Fruit fly (Drosophila melanogaster) whole organism, embryonic: Measurements from ENCODE around the gene Nagk.

Source experiments
- B-H2 ChIP-seq: fragments of 200-800 bp; sonication (Bioruptor generic); optimal IDR thresholded peaks from 2 replicates; lab custom pipeline; 2018; ENCODE audit warnings: missing biosample characterization, mild to moderate bottlenecking, missing genetic modification characterization
- CG10274 ChIP-seq: fragments of 200-800 bp; sonication (Bioruptor generic); optimal IDR thresholded peaks from 3 replicates; lab custom pipeline; 2017; ENCODE audit warnings: missing biosample characterization, mild to moderate bottlenecking, missing genetic modification characterization
- CG10431 ChIP-seq: fragments of 200-800 bp; sonication (Bioruptor generic); optimal IDR thresholded peaks from 3 replicates; lab custom pipeline; 2018; ENCODE audit warnings: missing biosample characterization, mild to moderate bottlenecking, missing genetic modification characterization
- CG11085 ChIP-seq: fragments of 200-800 bp; sonication (Bioruptor generic); IDR thresholded peaks from 2 replicates; pipeline ENCODE4 v1.3.6; 2022; ENCODE audit warnings: missing biosample characterization, missing genetic modification characterization
- CG11247 ChIP-seq: fragments of 200-800 bp; sonication (Bioruptor generic); IDR thresholded peaks from 2 replicates; pipeline ENCODE4 v1.3.6; 2022; ENCODE audit warnings: missing biosample characterization, missing genetic modification characterization
- CG14441 ChIP-seq: fragments of 200-800 bp; sonication (Bioruptor generic); IDR thresholded peaks from 2 replicates; pipeline ENCODE4 v1.3.6; 2022; ENCODE audit warnings: missing biosample characterization, missing genetic modification characterization
- CG15479 ChIP-seq: fragments of 200-800 bp; sonication (Bioruptor generic); optimal IDR thresholded peaks from 3 replicates; lab custom pipeline; 2019; ENCODE audit warnings: missing biosample characterization, mild to moderate bottlenecking, missing genetic modification characterization, moderate library complexity
- CG17912 ChIP-seq: fragments of 200-800 bp; sonication (Bioruptor generic); optimal IDR thresholded peaks from 2 replicates; lab custom pipeline; 2018; ENCODE audit warnings: missing biosample characterization, mild to moderate bottlenecking, missing genetic modification characterization
- CG18476 ChIP-seq: fragments of 200-800 bp; sonication (Bioruptor generic); optimal IDR thresholded peaks from 2 replicates; lab custom pipeline; 2016; ENCODE audit warnings: missing biosample characterization, mild to moderate bottlenecking, missing genetic modification characterization
- CG18599 ChIP-seq: fragments of 200-800 bp; sonication (Bioruptor generic); optimal IDR thresholded peaks from 3 replicates; lab custom pipeline; 2017; ENCODE audit warnings: missing biosample characterization, missing genetic modification characterization, mild to moderate bottlenecking, moderate library complexity, missing genetic modification reagents
- CG2116 ChIP-seq: fragments of 200-800 bp; sonication (Bioruptor generic); optimal IDR thresholded peaks from 3 replicates; lab custom pipeline; 2018; ENCODE audit warnings: missing biosample characterization, mild to moderate bottlenecking, missing genetic modification characterization
- CG30020 ChIP-seq: fragments of 200-800 bp; optimal IDR thresholded peaks from 2 replicates; lab custom pipeline; 2019; ENCODE audit warnings: missing biosample characterization, mild to moderate bottlenecking, missing genetic modification characterization, moderate library complexity
- CG30431 ChIP-seq: fragments of 200-800 bp; sonication (Bioruptor generic); optimal IDR thresholded peaks from 2 replicates; lab custom pipeline; 2017; ENCODE audit warnings: missing biosample characterization, missing genetic modification characterization
- CG3726 ChIP-seq: fragments of 200-800 bp; sonication (Bioruptor generic); IDR thresholded peaks from 3 replicates; pipeline ENCODE4, ENCODE4 v1.3.6; 2022; ENCODE audit warnings: missing biosample characterization, missing genetic modification characterization
- CG3847 ChIP-seq: fragments of 200-800 bp; sonication (Bioruptor generic); IDR thresholded peaks from 2 replicates; pipeline ENCODE4 v1.3.6; 2022; ENCODE audit warnings: missing biosample characterization, missing genetic modification characterization
- CG42726 ChIP-seq: fragments of 200-800 bp; sonication (Bioruptor generic); IDR thresholded peaks from 2 replicates; pipeline ENCODE4 v1.3.6; 2022; ENCODE audit warnings: missing biosample characterization, missing genetic modification characterization; ENCODE audit not compliant: partially characterized antibody
- CG4282 ChIP-seq: fragments of 200-800 bp; sonication (Bioruptor generic); optimal IDR thresholded peaks from 2 replicates; lab custom pipeline; 2016; ENCODE audit warnings: missing biosample characterization, missing genetic modification characterization
- CG4404 ChIP-seq: fragments of 200-800 bp; sonication (Bioruptor generic); IDR thresholded peaks from 2 replicates; pipeline ENCODE4 v1.3.6; 2022; ENCODE audit warnings: missing biosample characterization, missing genetic modification characterization
- CG4424 ChIP-seq: fragments of 200-800 bp; sonication (Bioruptor generic); optimal IDR thresholded peaks from 3 replicates; lab custom pipeline; 2016; ENCODE audit warnings: missing biosample characterization, missing genetic modification characterization
- CG5953 ChIP-seq: fragments of 200-800 bp; sonication (Bioruptor generic); IDR thresholded peaks from 2 replicates; pipeline ENCODE4 v1.3.6; 2022; ENCODE audit warnings: missing biosample characterization, missing genetic modification characterization
- CG6854 ChIP-seq: fragments of 200-800 bp; sonication (Bioruptor generic); optimal IDR thresholded peaks from 3 replicates; lab custom pipeline; 2017; ENCODE audit warnings: missing biosample characterization, mild to moderate bottlenecking, missing genetic modification characterization
- CG7963 ChIP-seq: fragments of 200-800 bp; sonication (Bioruptor generic); IDR thresholded peaks from 3 replicates; pipeline ENCODE4 v1.3.6; 2022; ENCODE audit warnings: missing biosample characterization, missing genetic modification characterization; ENCODE audit not compliant: partially characterized antibody
- CG7987 ChIP-seq: fragments of 200-800 bp; sonication (Bioruptor generic); optimal IDR thresholded peaks from 2 replicates; lab custom pipeline; 2018; ENCODE audit warnings: missing biosample characterization, mild to moderate bottlenecking, missing genetic modification characterization, moderate library complexity
- CkIIα-i1 ChIP-seq: fragments of 200-800 bp; sonication (Bioruptor generic); IDR thresholded peaks from 2 replicates; pipeline ENCODE4 v1.3.6; 2022; ENCODE audit warnings: missing biosample characterization, missing genetic modification characterization
- Dek ChIP-seq: fragments of 200-800 bp; sonication (Bioruptor generic); optimal IDR thresholded peaks from 3 replicates; lab custom pipeline; 2019; ENCODE audit warnings: missing biosample characterization, mild to moderate bottlenecking, missing genetic modification characterization, moderate library complexity
- Dref ChIP-seq: fragments of 200-800 bp; sonication (Bioruptor generic); IDR thresholded peaks from 2 replicates; pipeline ENCODE4 v1.3.6; 2022; ENCODE audit warnings: missing biosample characterization, missing genetic modification characterization
- Elba2 ChIP-seq: fragments of 200-800 bp; sonication (Bioruptor generic); optimal IDR thresholded peaks from 3 replicates; lab custom pipeline; 2016; ENCODE audit warnings: missing biosample characterization, missing genetic modification characterization
- Ets65A ChIP-seq: fragments of 200-800 bp; sonication (Bioruptor generic); peaks from one replicate; lab custom pipeline; 2016; ENCODE audit warnings: missing biosample characterization, missing genetic modification characterization
- Hsf ChIP-seq: fragments of 200-800 bp; sonication (Bioruptor generic); optimal IDR thresholded peaks from 3 replicates; lab custom pipeline; 2016; ENCODE audit warnings: missing biosample characterization, missing genetic modification characterization
- Mad ChIP-seq: fragments of 200-800 bp; sonication (Bioruptor generic); optimal IDR thresholded peaks from 2 replicates; lab custom pipeline; 2016; ENCODE audit warnings: missing biosample characterization, missing genetic modification characterization
- NC2β ChIP-seq: fragments of 200-800 bp; sonication (Bioruptor generic); optimal IDR thresholded peaks from 2 replicates; lab custom pipeline; 2016; ENCODE audit warnings: missing biosample characterization, missing genetic modification characterization
- Ssrp ChIP-seq: fragments of 200-800 bp; sonication (Bioruptor generic); optimal IDR thresholded peaks from 2 replicates; lab custom pipeline; 2018; ENCODE audit warnings: missing biosample characterization, mild to moderate bottlenecking, missing genetic modification characterization, moderate library complexity
- TFAM ChIP-seq: fragments of 200-800 bp; sonication (Bioruptor generic); optimal IDR thresholded peaks from 2 replicates; lab custom pipeline; 2017; ENCODE audit warnings: missing biosample characterization, missing genetic modification characterization, inconsistent platforms
- abd-A ChIP-seq: fragments of 200-800 bp; sonication (Bioruptor generic); optimal IDR thresholded peaks from 3 replicates; lab custom pipeline; 2019; ENCODE audit warnings: missing biosample characterization, mild to moderate bottlenecking, missing genetic modification characterization, moderate library complexity
- az2 ChIP-seq: fragments of 200-800 bp; sonication (Bioruptor generic); optimal IDR thresholded peaks from 3 replicates; lab custom pipeline; 2016; ENCODE audit warnings: missing biosample characterization, missing genetic modification characterization
- bbx ChIP-seq: fragments of 200-800 bp; sonication (Bioruptor generic); IDR thresholded peaks from 2 replicates; pipeline ENCODE4 v1.3.6; 2022; ENCODE audit warnings: missing biosample characterization, missing genetic modification characterization; ENCODE audit not compliant: partially characterized antibody
- bigmax ChIP-seq: fragments of 200-800 bp; sonication (Bioruptor generic); optimal IDR thresholded peaks from 2 replicates; lab custom pipeline; 2018; ENCODE audit warnings: missing biosample characterization, mild to moderate bottlenecking, missing genetic modification characterization
- fd102C ChIP-seq: fragments of 200-800 bp; sonication (Bioruptor generic); optimal IDR thresholded peaks from 2 replicates; lab custom pipeline; 2018; ENCODE audit warnings: missing biosample characterization, mild to moderate bottlenecking, missing genetic modification characterization, moderate library complexity
- jigr1 ChIP-seq: fragments of 200-800 bp; sonication (Bioruptor generic); IDR thresholded peaks from 3 replicates; pipeline ENCODE4 v1.3.6; 2022; ENCODE audit warnings: missing biosample characterization, missing genetic modification characterization
- peb ChIP-seq: fragments of 200-800 bp; sonication (Bioruptor generic); IDR thresholded peaks from 2 replicates; pipeline ENCODE4 v1.3.6; 2022; ENCODE audit warnings: missing biosample characterization, missing genetic modification characterization
- pho ChIP-seq: fragments of 200-800 bp; sonication (Bioruptor generic); optimal IDR thresholded peaks from 2 replicates; lab custom pipeline; 2016; ENCODE audit warnings: missing biosample characterization, missing genetic modification characterization
- ranshi ChIP-seq: fragments of 200-800 bp; sonication (Bioruptor generic); IDR thresholded peaks from 2 replicates; pipeline ENCODE4 v1.3.6; 2022; ENCODE audit warnings: missing biosample characterization, missing genetic modification characterization
- scrt ChIP-seq: fragments of 200-800 bp; sonication (Bioruptor generic); optimal IDR thresholded peaks from 2 replicates; lab custom pipeline; 2018; ENCODE audit warnings: missing biosample characterization, mild to moderate bottlenecking, missing genetic modification characterization, moderate library complexity
- sima ChIP-seq: fragments of 200-800 bp; sonication (Bioruptor generic); optimal IDR thresholded peaks from 2 replicates; lab custom pipeline; 2016; ENCODE audit warnings: missing biosample characterization, missing genetic modification characterization
- sisA ChIP-seq: fragments of 200-800 bp; sonication (Bioruptor generic); IDR thresholded peaks from 2 replicates; pipeline ENCODE4 v1.3.6; 2022; ENCODE audit warnings: missing biosample characterization, missing genetic modification characterization
- so ChIP-seq: fragments of 200-800 bp; sonication (Bioruptor generic); IDR thresholded peaks from 3 replicates; pipeline ENCODE4 v1.3.6; 2022; ENCODE audit warnings: missing biosample characterization, missing genetic modification characterization
- tin ChIP-seq: fragments of 200-800 bp; sonication (Bioruptor generic); optimal IDR thresholded peaks from 3 replicates; lab custom pipeline; 2016; ENCODE audit warnings: missing biosample characterization, missing genetic modification characterization
- unc-4 ChIP-seq: fragments of 200-800 bp; sonication (Bioruptor generic); IDR thresholded peaks from 2 replicates; pipeline ENCODE4 v1.3.6; 2022; ENCODE audit warnings: missing biosample characterization, missing genetic modification characterization; ENCODE audit not compliant: partially characterized antibody
- wdn ChIP-seq: fragments of 200-800 bp; sonication (Bioruptor generic); IDR thresholded peaks from 2 replicates; pipeline ENCODE4 v1.3.6; 2022; ENCODE audit warnings: missing biosample characterization, missing genetic modification characterization
- wor ChIP-seq: fragments of 200-800 bp; sonication (Bioruptor generic); IDR thresholded peaks from 2 replicates; pipeline ENCODE4 v1.3.6; 2022; ENCODE audit warnings: missing biosample characterization, missing genetic modification characterization

The Nagk gene

dm6 chr3R:15342926-15343685, at the start of gene Nagk (continued):
- TF ChIP-seq CG6854 (GFP tag; lab: Kevin White, UChicago) = peak; percentile 45
- peak; percentile 42 for TF ChIP-seq scrt (GFP tag; lab: Kevin White, UChicago)
- peak; percentile 56 for TF ChIP-seq CG10274 (GFP tag; lab: Kevin White, UChicago)
- TF ChIP-seq Elba2 (GFP tag; lab: Kevin White, UChicago) = peak; percentile 10
- no peak for TF ChIP-seq fd102C (GFP tag; lab: Kevin White, UChicago)
- no peak for TF ChIP-seq CkIIα-i1 (GFP tag; lab: Robert Waterston, UW)
- no peak for TF ChIP-seq abd-A
- peak; percentile 67 for TF ChIP-seq Hsf (GFP tag; lab: Kevin White, UChicago)
- peak; percentile 56 for TF ChIP-seq Dref (GFP tag; lab: Robert Waterston, UW)
- TF ChIP-seq Dek = peak; percentile 35
- peak; percentile 22 for TF ChIP-seq CG3847 (GFP tag; lab: Robert Waterston, UW)
- no peak for TF ChIP-seq sima (GFP tag; lab: Kevin White, UChicago)
- TF ChIP-seq ranshi (GFP tag; lab: Robert Waterston, UW) = peak; percentile 8; the same call in 1 of the 2 replicates
- peak; percentile 72 for TF ChIP-seq az2 (GFP tag; lab: Kevin White, UChicago)
- TF ChIP-seq wdn = no peak
- TF ChIP-seq CG18599 (GFP tag; lab: Kevin White, UChicago) = peak; percentile 65
- TF ChIP-seq CG11247 = 0 out of 2 replicates have a peak, but pooled peaks have one; percentile 5
- 0 out of 2 replicates have a peak, but pooled peaks have one; percentile 40 for TF ChIP-seq CG5953
- TF ChIP-seq CG17912 (GFP tag; lab: Kevin White, UChicago) = no peak
- TF ChIP-seq tin = peak; percentile 53
- peak; percentile 45 for TF ChIP-seq bbx
- 0 out of 2 replicates have a peak, but pooled peaks have one; percentile 30 for TF ChIP-seq sisA (GFP tag; lab: Robert Waterston, UW)
- no peak for TF ChIP-seq CG3726 (GFP tag; lab: Robert Waterston, UW)
- TF ChIP-seq Ssrp (tag; lab: Kevin White, UChicago) = peak; percentile 49
- peak; percentile 80 for TF ChIP-seq CG18476 (GFP tag; lab: Kevin White, UChicago)
- TF ChIP-seq NC2β (GFP tag; lab: Kevin White, UChicago) = no peak
- TF ChIP-seq B-H2 = peak; percentile 43
- TF ChIP-seq CG2116 (GFP tag; lab: Kevin White, UChicago) = peak; percentile 64
- TF ChIP-seq peb (GFP tag; lab: Robert Waterston, UW) = no peak
- no peak for TF ChIP-seq CG11085 (GFP tag; lab: Robert Waterston, UW)
- no peak for TF ChIP-seq wor (GFP tag; lab: Robert Waterston, UW)
- no peak for TF ChIP-seq bigmax
- peak; percentile 1 for TF ChIP-seq CG30431 (GFP tag; lab: Kevin White, UChicago)
- TF ChIP-seq pho = peak; percentile 83
- no peak for TF ChIP-seq CG15479
- TF ChIP-seq Mad (GFP tag; lab: Kevin White, UChicago) = peak; percentile 36
- no peak for TF ChIP-seq CG7963 (GFP tag; lab: Robert Waterston, UW)
- TF ChIP-seq so = no peak
- peak; percentile 4 for TF ChIP-seq CG30020 (tag; lab: Kevin White, UChicago)
- TF ChIP-seq CG10431 (GFP tag; lab: Kevin White, UChicago) = no peak
- no peak for TF ChIP-seq CG7987 (GFP tag; lab: Kevin White, UChicago)
- no peak for TF ChIP-seq TFAM
- TF ChIP-seq CG4282 (GFP tag; lab: Kevin White, UChicago) = no peak
- no peak for TF ChIP-seq unc-4 (GFP tag; lab: Robert Waterston, UW)
- TF ChIP-seq CG4404 = no peak
- TF ChIP-seq CG14441 (GFP tag; lab: Robert Waterston, UW) = peak; percentile 29
- TF ChIP-seq CG42726 (GFP tag; lab: Robert Waterston, UW) = peak; percentile 56; the same call in 1 of the 2 replicates
- TF ChIP-seq jigr1 (GFP tag; lab: Robert Waterston, UW) = no peak
- TF ChIP-seq CG4424 (GFP tag; lab: Kevin White, UChicago) = peak; percentile 71
- peak; percentile 91 for TF ChIP-seq Ets65A (GFP tag; lab: Kevin White, UChicago)
